Fruit fly (Drosophila melanogaster) whole organism, prepupa: ENCODE results near the gene CG31371.

Experiments used
- Blimp-1 ChIP-seq: fragments of 200-800 bp; sonication (Bioruptor generic); optimal IDR thresholded peaks from 3 replicates; lab custom pipeline; 2017; ENCODE audit warnings: missing biosample characterization, missing genetic modification characterization, mild to moderate bottlenecking, moderate library complexity, missing genetic modification reagents
- CG10631 ChIP-seq: fragments of 200-800 bp; sonication (Bioruptor generic); optimal IDR thresholded peaks from 2 replicates; lab custom pipeline; 2016; ENCODE audit warnings: missing biosample characterization, missing genetic modification characterization
- CG32006 ChIP-seq: fragments of 200-800 bp; sonication (Bioruptor generic); optimal IDR thresholded peaks from 3 replicates; lab custom pipeline; 2017; ENCODE audit warnings: missing biosample characterization, mild to moderate bottlenecking, missing genetic modification characterization
- CG4318 ChIP-seq: fragments of 200-800 bp; sonication (Bioruptor generic); optimal IDR thresholded peaks from 3 replicates; lab custom pipeline; 2017; ENCODE audit warnings: missing biosample characterization, mild to moderate bottlenecking, missing genetic modification characterization
- CG6792 ChIP-seq: fragments of 200-800 bp; sonication (Bioruptor generic); optimal IDR thresholded peaks from 3 replicates; lab custom pipeline; 2016; ENCODE audit warnings: missing biosample characterization, missing genetic modification characterization
- CG6854 ChIP-seq: fragments of 200-800 bp; sonication (Bioruptor generic); optimal IDR thresholded peaks from 2 replicates; lab custom pipeline; 2017; ENCODE audit warnings: missing biosample characterization, mild to moderate bottlenecking, missing genetic modification characterization
- CG8119 ChIP-seq: fragments of 200-800 bp; sonication (Bioruptor generic); IDR thresholded peaks from 3 replicates; pipeline ENCODE4 v1.3.6; 2022; ENCODE audit warnings: missing biosample characterization, missing genetic modification characterization
- Eip75B ChIP-seq: fragments of 200-800 bp; sonication (Bioruptor generic); optimal IDR thresholded peaks from 3 replicates; lab custom pipeline; 2016; ENCODE audit warnings: missing biosample characterization, missing genetic modification characterization
- Eip93F ChIP-seq: fragments of 200-800 bp; sonication (Bioruptor generic); optimal IDR thresholded peaks from 2 replicates; lab custom pipeline; 2016; ENCODE audit warnings: missing biosample characterization, mild to moderate bottlenecking, missing genetic modification characterization
- Gug ChIP-seq: fragments of 200-800 bp; sonication (Bioruptor generic); IDR thresholded peaks from 2 replicates; pipeline ENCODE4 v1.3.6; 2022; ENCODE audit warnings: missing biosample characterization, missing genetic modification characterization
- fd59A ChIP-seq: fragments of 200-800 bp; sonication (Bioruptor generic); optimal IDR thresholded peaks from 2 replicates; lab custom pipeline; 2017; ENCODE audit warnings: missing biosample characterization, mild to moderate bottlenecking, missing genetic modification characterization, missing genetic modification reagents

DNA sequence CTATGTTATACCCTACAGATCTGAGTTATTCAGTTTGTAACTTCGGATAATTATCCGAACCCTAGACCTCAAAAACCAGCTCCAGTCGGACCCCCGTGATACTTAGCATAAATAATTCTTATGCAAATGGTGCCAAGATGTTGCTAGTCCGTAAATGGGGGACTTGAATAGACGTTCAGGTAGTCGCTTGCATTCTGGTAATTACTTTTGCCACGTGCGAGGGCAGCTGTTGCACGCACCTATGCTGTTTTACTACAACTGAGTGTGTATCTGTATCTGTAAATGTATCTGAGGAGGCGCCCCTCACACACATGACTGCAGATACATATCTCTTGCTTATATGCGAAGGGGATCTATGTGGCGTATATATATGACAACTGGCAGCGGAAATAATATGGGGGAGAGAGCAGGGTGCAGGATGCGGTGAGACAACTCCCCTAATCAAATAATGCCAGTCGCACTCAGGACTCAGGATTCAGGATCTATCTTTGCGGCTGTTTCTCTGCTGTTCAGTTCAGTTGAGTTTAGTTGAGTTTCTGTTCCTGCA, 28.6 kb downstream of the CG31371 start:
- TF ChIP-seq Gug (GFP tag; lab: Robert Waterston, UW): no peak
- no peak for TF ChIP-seq CG6854
- TF ChIP-seq CG10631 (GFP tag; lab: Kevin White, UChicago): no peak
- TF ChIP-seq Eip75B (GFP tag; lab: Kevin White, UChicago): no peak
- no peak for TF ChIP-seq CG32006 (GFP tag; lab: Kevin White, UChicago)
- no peak for TF ChIP-seq fd59A (GFP tag; lab: Kevin White, UChicago)
- TF ChIP-seq CG8119 (GFP tag; lab: Robert Waterston, UW): no peak
- TF ChIP-seq Blimp-1: no peak
- no peak for TF ChIP-seq CG4318 (GFP tag; lab: Kevin White, UChicago)
- TF ChIP-seq Eip93F (GFP tag; lab: Kevin White, UChicago): no peak
- TF ChIP-seq CG6792 (GFP tag; lab: Kevin White, UChicago): no peak
